Worm (Caenorhabditis elegans): ENCODE results near the gene fbxb-85.

- TF ChIP-seq flt-1 (GFP tag; IDR thresholded peaks at IDR 0.05) (no peak), ref-1 (GFP tag; conservative IDR thresholded peaks at IDR 0.05) (no peak), klf-2 (GFP tag; conservative IDR thresholded peaks at IDR 0.05) (no peak), ztf-23 (GFP tag; IDR thresholded peaks at IDR 0.05) (no peak), med-1 (GFP tag; optimal IDR thresholded peaks at IDR 0.05; ENCODE audit: insufficient read depth) (no peak), ztf-29 (GFP tag; IDR thresholded peaks at IDR 0.05) (no peak), tab-1 (GFP tag; IDR thresholded peaks at IDR 0.05) (no peak), T22C8.4 (GFP tag; IDR thresholded peaks at IDR 0.05) (no peak)
These were observed 43.6 kb downstream of the fbxb-85 start for ce11 chrIII:10805172-10805571.
